Fruit fly (Drosophila melanogaster) whole organism, embryonic: Measurements from ENCODE around the gene Cdc5.
A peak's percentile ranks its signal among the peaks of the same experiment; 100 is the strongest.

Experiments
- ATbp ChIP-seq: fragments of 200-800 bp; sonication (Bioruptor generic); optimal IDR thresholded peaks from 2 replicates; lab custom pipeline; 2017; ENCODE audit warnings: missing biosample characterization, mild to moderate bottlenecking, missing genetic modification characterization, missing genetic modification reagents
- C15 ChIP-seq: fragments of 200-800 bp; sonication (Bioruptor generic); IDR thresholded peaks from 3 replicates; pipeline ENCODE4 v1.3.6; 2022; ENCODE audit warnings: missing biosample characterization, missing genetic modification characterization
- CG10147 ChIP-seq: fragments of 200-800 bp; sonication (Bioruptor generic); optimal IDR thresholded peaks from 2 replicates; lab custom pipeline; 2019; ENCODE audit warnings: missing biosample characterization, mild to moderate bottlenecking, missing genetic modification characterization, moderate library complexity
- CG10431 ChIP-seq: fragments of 200-800 bp; sonication (Bioruptor generic); optimal IDR thresholded peaks from 3 replicates; lab custom pipeline; 2018; ENCODE audit warnings: missing biosample characterization, mild to moderate bottlenecking, missing genetic modification characterization
- CG11247 ChIP-seq: fragments of 200-800 bp; sonication (Bioruptor generic); IDR thresholded peaks from 2 replicates; pipeline ENCODE4 v1.3.6; 2022; ENCODE audit warnings: missing biosample characterization, missing genetic modification characterization
- CG12236 ChIP-seq: fragments of 200-800 bp; sonication (Bioruptor generic); optimal IDR thresholded peaks from 2 replicates; lab custom pipeline; 2016; ENCODE audit warnings: missing biosample characterization, missing genetic modification characterization
- CG12391 ChIP-seq: fragments of 200-800 bp; sonication (Bioruptor generic); optimal IDR thresholded peaks from 3 replicates; lab custom pipeline; 2018; ENCODE audit warnings: missing biosample characterization, mild to moderate bottlenecking, missing genetic modification characterization, moderate library complexity
- CG13894 ChIP-seq: fragments of 200-800 bp; sonication (Bioruptor generic); optimal IDR thresholded peaks from 3 replicates; lab custom pipeline; 2018; ENCODE audit warnings: missing biosample characterization, mild to moderate bottlenecking, missing genetic modification characterization, moderate library complexity
- CG14050 ChIP-seq: fragments of 200-800 bp; sonication (Bioruptor generic); IDR thresholded peaks from 3 replicates; pipeline ENCODE4 v1.3.6; 2022; ENCODE audit warnings: missing biosample characterization, missing genetic modification characterization
- CG14441 ChIP-seq: fragments of 200-800 bp; sonication (Bioruptor generic); IDR thresholded peaks from 2 replicates; pipeline ENCODE4 v1.3.6; 2022; ENCODE audit warnings: missing biosample characterization, missing genetic modification characterization
- CG15514 ChIP-seq: fragments of 200-800 bp; sonication (Bioruptor generic); optimal IDR thresholded peaks from 3 replicates; lab custom pipeline; 2017; ENCODE audit warnings: missing biosample characterization, missing genetic modification characterization, mild to moderate bottlenecking, moderate library complexity, missing genetic modification reagents
- CG17186 ChIP-seq: fragments of 200-800 bp; sonication (Bioruptor generic); optimal IDR thresholded peaks from 3 replicates; lab custom pipeline; 2017; ENCODE audit warnings: missing biosample characterization, missing genetic modification reagents, missing genetic modification characterization
- CG17361 ChIP-seq: fragments of 200-800 bp; sonication (Bioruptor generic); IDR thresholded peaks from 3 replicates; pipeline ENCODE4 v1.3.6; 2022; ENCODE audit warnings: missing biosample characterization, missing genetic modification characterization
- CG1792 ChIP-seq: fragments of 200-800 bp; sonication (Bioruptor generic); optimal IDR thresholded peaks from 2 replicates; lab custom pipeline; 2016; ENCODE audit warnings: missing biosample characterization, missing genetic modification characterization
- CG2120 ChIP-seq: fragments of 200-800 bp; sonication (Bioruptor generic); optimal IDR thresholded peaks from 3 replicates; lab custom pipeline; 2016; ENCODE audit warnings: missing biosample characterization, missing genetic modification characterization
- CG2202 ChIP-seq: fragments of 200-800 bp; sonication (Bioruptor generic); optimal IDR thresholded peaks from 2 replicates; lab custom pipeline; 2018; ENCODE audit warnings: missing biosample characterization, mild to moderate bottlenecking, missing genetic modification characterization
- CG2712 ChIP-seq: fragments of 200-800 bp; optimal IDR thresholded peaks from 3 replicates; lab custom pipeline; 2019; ENCODE audit warnings: missing biosample characterization, mild to moderate bottlenecking, missing genetic modification characterization, moderate library complexity
- CG32532 ChIP-seq: fragments of 200-800 bp; sonication (Bioruptor generic); IDR thresholded peaks from 2 replicates; pipeline ENCODE4 v1.3.6; 2022; ENCODE audit warnings: missing biosample characterization, missing genetic modification characterization
- CG33557 ChIP-seq: fragments of 200-800 bp; sonication (Bioruptor generic); optimal IDR thresholded peaks from 2 replicates; lab custom pipeline; 2019; ENCODE audit warnings: missing biosample characterization, mild to moderate bottlenecking, missing genetic modification characterization, moderate library complexity
- CG3726 ChIP-seq: fragments of 200-800 bp; sonication (Bioruptor generic); IDR thresholded peaks from 3 replicates; pipeline ENCODE4, ENCODE4 v1.3.6; 2022; ENCODE audit warnings: missing biosample characterization, missing genetic modification characterization
- CG4282 ChIP-seq: fragments of 200-800 bp; sonication (Bioruptor generic); optimal IDR thresholded peaks from 2 replicates; lab custom pipeline; 2016; ENCODE audit warnings: missing biosample characterization, missing genetic modification characterization
- CG6254 ChIP-seq: fragments of 200-800 bp; sonication (Bioruptor generic); optimal IDR thresholded peaks from 3 replicates; lab custom pipeline; 2017; ENCODE audit warnings: mild to moderate bottlenecking, missing biosample characterization, missing genetic modification reagents, missing genetic modification characterization
- CG8765 ChIP-seq: fragments of 200-800 bp; sonication (Bioruptor generic); IDR thresholded peaks from 2 replicates; pipeline ENCODE4 v1.3.6; 2022; ENCODE audit warnings: missing biosample characterization, missing genetic modification characterization
- CrebB ChIP-seq: fragments of 200-800 bp; sonication (Bioruptor generic); optimal IDR thresholded peaks from 3 replicates; lab custom pipeline; 2018; ENCODE audit warnings: missing biosample characterization, mild to moderate bottlenecking, missing genetic modification characterization
- Deaf1 ChIP-seq: fragments of 200-800 bp; optimal IDR thresholded peaks from 3 replicates; lab custom pipeline; 2019; ENCODE audit warnings: missing biosample characterization, mild to moderate bottlenecking, missing genetic modification characterization, moderate library complexity
- Dek ChIP-seq: fragments of 200-800 bp; sonication (Bioruptor generic); optimal IDR thresholded peaks from 3 replicates; lab custom pipeline; 2019; ENCODE audit warnings: missing biosample characterization, mild to moderate bottlenecking, missing genetic modification characterization, moderate library complexity
- Dip2 ChIP-seq: fragments of 200-800 bp; sonication (Bioruptor generic); IDR thresholded peaks from 2 replicates; pipeline ENCODE4 v1.3.6; 2022; ENCODE audit warnings: missing biosample characterization, missing genetic modification characterization
- Hmr ChIP-seq: fragments of 200-800 bp; sonication (Bioruptor generic); optimal IDR thresholded peaks from 3 replicates; lab custom pipeline; 2017; ENCODE audit warnings: mild to moderate bottlenecking, missing biosample characterization, missing genetic modification reagents, missing genetic modification characterization
- Jarid2 ChIP-seq: fragments of 200-800 bp; sonication (Bioruptor generic); optimal IDR thresholded peaks from 3 replicates; lab custom pipeline; 2017; ENCODE audit warnings: mild to moderate bottlenecking, missing biosample characterization, missing genetic modification reagents, missing genetic modification characterization
- Nf-YA ChIP-seq: fragments of 200-800 bp; sonication (Bioruptor generic); IDR thresholded peaks from 2 replicates; pipeline ENCODE4 v1.3.6; 2022; ENCODE audit warnings: missing biosample characterization, missing genetic modification characterization
- Ravus ChIP-seq: fragments of 200-800 bp; sonication (Bioruptor generic); IDR thresholded peaks from 2 replicates; pipeline ENCODE4 v1.3.6; 2022; ENCODE audit warnings: missing biosample characterization, missing genetic modification characterization
- Six4 ChIP-seq: fragments of 200-800 bp; sonication (Bioruptor generic); optimal IDR thresholded peaks from 2 replicates; lab custom pipeline; 2016; ENCODE audit warnings: missing biosample characterization, missing genetic modification characterization
- TFAM ChIP-seq: fragments of 200-800 bp; sonication (Bioruptor generic); optimal IDR thresholded peaks from 2 replicates; lab custom pipeline; 2017; ENCODE audit warnings: missing biosample characterization, missing genetic modification characterization, inconsistent platforms
- Usf ChIP-seq: fragments of 200-800 bp; sonication (Bioruptor generic); optimal IDR thresholded peaks from 2 replicates; lab custom pipeline; 2017; ENCODE audit warnings: missing genotype, missing biosample characterization, missing genetic modification characterization
- Xrp1 ChIP-seq: fragments of 200-800 bp; sonication (Bioruptor generic); IDR thresholded peaks from 2 replicates; pipeline ENCODE4 v1.3.6; 2022; ENCODE audit warnings: missing biosample characterization, missing genetic modification characterization
- ab ChIP-seq: fragments of 200-800 bp; sonication (Bioruptor generic); optimal IDR thresholded peaks from 2 replicates; lab custom pipeline; 2016; ENCODE audit warnings: missing biosample characterization, missing genetic modification characterization
- caup ChIP-seq: fragments of 200-800 bp; sonication (Bioruptor generic); optimal IDR thresholded peaks from 3 replicates; lab custom pipeline; 2017; ENCODE audit warnings: missing biosample characterization, mild to moderate bottlenecking, missing genetic modification characterization, moderate library complexity; ENCODE audit not compliant: severe bottlenecking
- chn ChIP-seq: fragments of 200-800 bp; sonication (Bioruptor generic); optimal IDR thresholded peaks from 2 replicates; lab custom pipeline; 2016; ENCODE audit warnings: missing biosample characterization, missing genetic modification characterization
- gce ChIP-seq: fragments of 200-800 bp; sonication (Bioruptor generic); IDR thresholded peaks from 3 replicates; pipeline ENCODE4 v1.3.6; 2022; ENCODE audit warnings: missing biosample characterization, missing genetic modification characterization
- gt ChIP-seq: fragments of 200-800 bp; sonication (Bioruptor generic); IDR thresholded peaks from 2 replicates; pipeline ENCODE4 v1.3.6; 2022; ENCODE audit warnings: missing biosample characterization, missing genetic modification characterization
- jigr1 ChIP-seq: fragments of 200-800 bp; sonication (Bioruptor generic); IDR thresholded peaks from 3 replicates; pipeline ENCODE4 v1.3.6; 2022; ENCODE audit warnings: missing biosample characterization, missing genetic modification characterization
- lilli ChIP-seq: fragments of 200-800 bp; sonication (Bioruptor generic); optimal IDR thresholded peaks from 3 replicates; lab custom pipeline; 2016; ENCODE audit warnings: missing biosample characterization, missing genetic modification characterization
- mirr ChIP-seq: fragments of 200-800 bp; sonication (Bioruptor generic); optimal IDR thresholded peaks from 3 replicates; lab custom pipeline; 2018; ENCODE audit warnings: missing biosample characterization, mild to moderate bottlenecking, missing genetic modification characterization
- row ChIP-seq: fragments of 200-800 bp; sonication (Bioruptor generic); IDR thresholded peaks from 3 replicates; pipeline ENCODE4 v1.3.6; 2022; ENCODE audit warnings: missing biosample characterization, missing genetic modification characterization
- sd ChIP-seq: fragments of 200-800 bp; sonication (Bioruptor generic); optimal IDR thresholded peaks from 3 replicates; lab custom pipeline; 2018; ENCODE audit warnings: missing biosample characterization, mild to moderate bottlenecking, missing genetic modification characterization, moderate library complexity
- stwl ChIP-seq: fragments of 200-800 bp; sonication (Bioruptor generic); optimal IDR thresholded peaks from 3 replicates; lab custom pipeline; 2018; ENCODE audit warnings: missing biosample characterization, mild to moderate bottlenecking, missing genetic modification characterization, moderate library complexity
- tap ChIP-seq: fragments of 200-800 bp; optimal IDR thresholded peaks from 3 replicates; lab custom pipeline; 2019; ENCODE audit warnings: missing biosample characterization, mild to moderate bottlenecking, missing genetic modification characterization, moderate library complexity
- tin ChIP-seq: fragments of 200-800 bp; sonication (Bioruptor generic); optimal IDR thresholded peaks from 3 replicates; lab custom pipeline; 2016; ENCODE audit warnings: missing biosample characterization, missing genetic modification characterization
- wdn ChIP-seq: fragments of 200-800 bp; sonication (Bioruptor generic); IDR thresholded peaks from 2 replicates; pipeline ENCODE4 v1.3.6; 2022; ENCODE audit warnings: missing biosample characterization, missing genetic modification characterization
- z ChIP-seq: fragments of 200-800 bp; sonication (Bioruptor generic); IDR thresholded peaks from 3 replicates; pipeline ENCODE4 v1.3.6; 2022; ENCODE audit warnings: missing biosample characterization, missing genetic modification characterization

The Cdc5 gene

dm6 chr3L:350651-351228 lies 10.4 kb downstream of the Cdc5 start (continued):
- peak; percentile 0 for TF ChIP-seq chn (GFP tag; lab: Kevin White, UChicago)
- TF ChIP-seq CG17186, result no peak
- peak; percentile 68 for TF ChIP-seq tap (tag; lab: Kevin White, UChicago)
- peak; percentile 83 for TF ChIP-seq CG14441
- peak; percentile 52; the same call in 1 of the 3 replicates for TF ChIP-seq CG3726 (GFP tag; lab: Robert Waterston, UW)
- TF ChIP-seq row (GFP tag; lab: Robert Waterston, UW), result peak; percentile 88
- TF ChIP-seq mirr (GFP tag; lab: Kevin White, UChicago), result peak; percentile 8
- peak; percentile 59 for TF ChIP-seq CG13894 (tag; lab: Kevin White, UChicago)
- TF ChIP-seq CG4282 (GFP tag; lab: Kevin White, UChicago), result no peak
- TF ChIP-seq CG32532 (GFP tag; lab: Robert Waterston, UW), result peak; percentile 87
- peak; percentile 8 for TF ChIP-seq ATbp
- TF ChIP-seq CG1792 (GFP tag; lab: Kevin White, UChicago), result peak; percentile 47
- TF ChIP-seq CG10147 (GFP tag; lab: Kevin White, UChicago), result peak; percentile 75
- TF ChIP-seq CG10431 (GFP tag; lab: Kevin White, UChicago), result no peak
- peak; percentile 45; the same call in 1 of the 3 replicates for TF ChIP-seq CG14050 (GFP tag; lab: Robert Waterston, UW)
- peak; percentile 84 for TF ChIP-seq CG2120 (GFP tag; lab: Kevin White, UChicago)
- TF ChIP-seq C15, result 0 out of 3 replicates have a peak, but pooled peaks have one; percentile 38
- TF ChIP-seq CG33557, result no peak
- peak; percentile 50 for TF ChIP-seq CG6254
- TF ChIP-seq gce, result peak; percentile 60; the same call in 1 of the 3 replicates
- TF ChIP-seq CG12236 (GFP tag; lab: Kevin White, UChicago), result no peak
- TF ChIP-seq CG17361 (GFP tag; lab: Robert Waterston, UW), result peak; percentile 89
- TF ChIP-seq sd (tag; lab: Kevin White, UChicago), result no peak
- no peak for TF ChIP-seq z (GFP tag; lab: Robert Waterston, UW)
- peak; percentile 15 for TF ChIP-seq CG2202 (tag; lab: Kevin White, UChicago)
- no peak for TF ChIP-seq stwl
- TF ChIP-seq Xrp1, result peak; percentile 83
- TF ChIP-seq caup, result peak; percentile 66
- TF ChIP-seq Nf-YA (GFP tag; lab: Robert Waterston, UW), result peak; percentile 61
- TF ChIP-seq Dek (tag; lab: Kevin White, UChicago), result peak; percentile 64
- peak; percentile 66 for TF ChIP-seq Hmr (GFP tag; lab: Kevin White, UChicago)
- 0 out of 3 replicates have a peak, but pooled peaks have one; percentile 19 for TF ChIP-seq jigr1
- TF ChIP-seq Usf (GFP tag; lab: Kevin White, UChicago), result no peak
- no peak for TF ChIP-seq Dip2 (GFP tag; lab: Robert Waterston, UW)
- TF ChIP-seq Ravus (GFP tag; lab: Robert Waterston, UW), result peak; percentile 48
- TF ChIP-seq lilli (GFP tag; lab: Kevin White, UChicago), result peak; percentile 75
- TF ChIP-seq CG15514 (GFP tag; lab: Kevin White, UChicago), result peak; percentile 43
- TF ChIP-seq ab (GFP tag; lab: Kevin White, UChicago), result no peak
- peak; percentile 14 for TF ChIP-seq Jarid2
- peak; percentile 17 for TF ChIP-seq Six4
- peak; percentile 70 for TF ChIP-seq wdn
- TF ChIP-seq tin (GFP tag; lab: Kevin White, UChicago), result peak; percentile 53
- TF ChIP-seq gt (GFP tag; lab: Robert Waterston, UW), result peak; percentile 61
- no peak for TF ChIP-seq TFAM (GFP tag; lab: Kevin White, UChicago)
- peak; percentile 79 for TF ChIP-seq CG12391 (tag; lab: Kevin White, UChicago)
- TF ChIP-seq CrebB (tag; lab: Kevin White, UChicago), result no peak
- TF ChIP-seq CG2712 (tag; lab: Kevin White, UChicago), result peak; percentile 87
- TF ChIP-seq CG11247 (GFP tag; lab: Robert Waterston, UW), result peak; percentile 83
- TF ChIP-seq Deaf1 (tag; lab: Kevin White, UChicago), result no peak
- TF ChIP-seq CG8765 (GFP tag; lab: Robert Waterston, UW), result 0 out of 2 replicates have a peak, but pooled peaks have one; percentile 43
